Worm (Caenorhabditis elegans): ENCODE data around the gene spi-1.

spi-1 gene

ce11 chrII:7537603-7538230, 41.7 kb downstream of the spi-1 start, which contains the start of gene nfi-1 (continued):
- TF ChIP-seq aha-1 (tag; optimal IDR thresholded peaks at IDR 0.05) = no peak
- TF ChIP-seq tbx-2 (tag; optimal IDR thresholded peaks at IDR 0.05) = peak; percentile 53
- no peak for TF ChIP-seq F16B12.6 (tag; optimal IDR thresholded peaks at IDR 0.05)
- peak; percentile 11 for TF ChIP-seq nhr-90 (tag; optimal IDR thresholded peaks at IDR 0.05; ENCODE audit: poor library complexity)
- no peak for TF ChIP-seq pag-3 (tag; optimal IDR thresholded peaks at IDR 0.05; ENCODE audit: borderline replicate concordance, insufficient read depth)
- no peak for TF ChIP-seq nhr-11 (tag; optimal IDR thresholded peaks at IDR 0.05)
- no peak for TF ChIP-seq sup-37 (GFP tag; optimal IDR thresholded peaks at IDR 0.05)
- no peak for TF ChIP-seq lin-13 (GFP tag; optimal IDR thresholded peaks at IDR 0.05)
- TF ChIP-seq lir-3 (tag; optimal IDR thresholded peaks at IDR 0.05; ENCODE audit: poor library complexity) = peak; percentile 67
- peak; percentile 65 to 87 (median 76) for TF ChIP-seq dpl-1 (GFP tag; optimal IDR thresholded peaks at IDR 0.05)
- peak; percentile 8 for TF ChIP-seq snpc-4 (tag; optimal IDR thresholded peaks at IDR 0.05)
- TF ChIP-seq efl-1 (optimal IDR thresholded peaks at IDR 0.05) = peak; percentile 44 to 80
- peak; percentile 82 to 97 for TF ChIP-seq efl-1 (GFP tag; optimal IDR thresholded peaks at IDR 0.05 in 1 of 2)
- peak; percentile 17 for TF ChIP-seq swsn-7 (tag; optimal IDR thresholded peaks at IDR 0.05)
- TF ChIP-seq vab-15 (tag; optimal IDR thresholded peaks at IDR 0.05) = peak; percentile 18
- TF ChIP-seq ceh-63 (GFP tag; optimal IDR thresholded peaks at IDR 0.05) = no peak
- TF ChIP-seq elt-3 (tag; optimal IDR thresholded peaks at IDR 0.05) = peak in 1 of 6 experiments; percentile 50
- no peak for TF ChIP-seq hlh-4 (tag; optimal IDR thresholded peaks at IDR 0.05)
- no peak for TF ChIP-seq unc-62 (GFP tag; optimal IDR thresholded peaks at IDR 0.05)
- TF ChIP-seq unc-98 (GFP tag; IDR thresholded peaks at IDR 0.05) = no peak
- peak; percentile 13 for TF ChIP-seq nhr-85 (tag)
- no peak for TF ChIP-seq nhr-77 (tag; optimal IDR thresholded peaks at IDR 0.05)
- TF ChIP-seq hpl-2 (GFP tag; optimal IDR thresholded peaks at IDR 0.05) = no peak
- no peak for TF ChIP-seq ama-1 (optimal IDR thresholded peaks at IDR 0.05)
- TF ChIP-seq elt-2 (tag; optimal IDR thresholded peaks at IDR 0.05) = no peak
- peak; percentile 37 for TF ChIP-seq skn-1 (tag; optimal IDR thresholded peaks at IDR 0.05)
- TF ChIP-seq C16A3.4 (tag; optimal IDR thresholded peaks at IDR 0.05) = peak; percentile 72
- peak; percentile 58 for TF ChIP-seq nhr-20 (tag; optimal IDR thresholded peaks at IDR 0.05)
- no peak for TF ChIP-seq aly-2 (tag; optimal IDR thresholded peaks at IDR 0.05)
- peak; percentile 55 for TF ChIP-seq unc-130 (tag; optimal IDR thresholded peaks at IDR 0.05)
- TF ChIP-seq ceh-88 (GFP tag; IDR thresholded peaks at IDR 0.05) = no peak
- peak; percentile 38 for TF ChIP-seq nhr-47 (tag; optimal IDR thresholded peaks at IDR 0.05)
- peak; percentile 60 for TF ChIP-seq lin-14 (GFP tag; optimal IDR thresholded peaks at IDR 0.05)
- peak; percentile 75 to 97 for TF ChIP-seq lsy-2 (tag; optimal IDR thresholded peaks at IDR 0.05)
- no peak for TF ChIP-seq mdl-1 (tag; optimal IDR thresholded peaks at IDR 0.05)
- no peak for TF ChIP-seq efl-3 (GFP tag; optimal IDR thresholded peaks at IDR 0.05)
- no peak for TF ChIP-seq sptf-1 (tag; optimal IDR thresholded peaks at IDR 0.05)
- TF ChIP-seq isw-1 (GFP tag; IDR thresholded peaks at IDR 0.05) = no peak

ce11 chrII:7542952-7543351, 46.9 kb downstream of the spi-1 start:
- TF ChIP-seq mab-9 (GFP tag; IDR thresholded peaks at IDR 0.05) = no peak
- no peak for TF ChIP-seq sox-4 (tag; optimal IDR thresholded peaks at IDR 0.05)
- no peak for TF ChIP-seq ceh-63 (GFP tag; optimal IDR thresholded peaks at IDR 0.05)
- TF ChIP-seq pag-3 (tag; optimal IDR thresholded peaks at IDR 0.05; ENCODE audit: borderline replicate concordance, insufficient read depth) = no peak
- TF ChIP-seq blmp-1 (tag; optimal IDR thresholded peaks at IDR 0.05) = peak; percentile 58
- no peak for TF ChIP-seq hpl-2 (GFP tag; optimal IDR thresholded peaks at IDR 0.05)
- no peak for TF ChIP-seq unc-130 (tag; optimal IDR thresholded peaks at IDR 0.05)
- no peak for TF ChIP-seq nhr-237 (tag; optimal IDR thresholded peaks at IDR 0.05)
- no peak for TF ChIP-seq unc-86 (tag; optimal IDR thresholded peaks at IDR 0.05)

Data from whole organism, L1 larva.